Fruit fly (Drosophila melanogaster): ENCODE data around the gene CG43841.

- TF ChIP-seq gl (tag; optimal IDR thresholded peaks at IDR 0.05), result no peak
- no peak for TF ChIP-seq Ets98B (GFP tag; IDR thresholded peaks at IDR 0.05)
- TF ChIP-seq CG17806 (tag; optimal IDR thresholded peaks at IDR 0.05), result no peak
- TF ChIP-seq Pif1A (GFP tag; optimal IDR thresholded peaks at IDR 0.05), result no peak
- no peak for TF ChIP-seq CG32121 (GFP tag; IDR thresholded peaks at IDR 0.05)
- no peak for TF ChIP-seq CG10348 (GFP tag; IDR thresholded peaks at IDR 0.05)
- TF ChIP-seq fd96Ca (GFP tag; IDR thresholded peaks at IDR 0.05), result no peak
- TF ChIP-seq Snoo (tag; optimal IDR thresholded peaks at IDR 0.05), result no peak
- TF ChIP-seq CG4496 (GFP tag; IDR thresholded peaks at IDR 0.05), result no peak
- no peak for TF ChIP-seq CG8301 (tag; optimal IDR thresholded peaks at IDR 0.05)
Measured at dm6 chrX:18399965-18400364, 39.5 kb upstream of the CG43841 start, which contains the start of gene CG34328.

Data from whole organism, pupa.